Fruit fly (Drosophila melanogaster) whole organism, embryonic: ENCODE measurements around the gene NK7.1.

Experiments
- CG1233 ChIP-seq: fragments of 200-800 bp; sonication (Bioruptor generic); optimal IDR thresholded peaks from 4 replicates; lab custom pipeline; 2018; ENCODE audit warnings: missing biosample characterization, mild to moderate bottlenecking, missing genetic modification characterization
- E2f1 ChIP-seq: fragments of 200-800 bp; sonication (Bioruptor generic); IDR thresholded peaks from 2 replicates; pipeline ENCODE4 v1.3.6; 2022; ENCODE audit warnings: missing biosample characterization, missing genetic modification characterization
- Hr78 ChIP-seq, 2 experiments: fragments of 200-800 bp in 1 of 2; fragments of >200 bp in 1 of 2; sonication (Bioruptor generic) in 1 of 2; optimal IDR thresholded peaks; 2 replicates each; lab custom pipeline; 2017 to 2019; ENCODE audit warnings: missing biosample characterization in 2 of 2, missing genetic modification characterization in 2 of 2, mild to moderate bottlenecking in 1 of 2, moderate library complexity in 1 of 2
- Six4 ChIP-seq: fragments of 200-800 bp; sonication (Bioruptor generic); optimal IDR thresholded peaks from 2 replicates; lab custom pipeline; 2016; ENCODE audit warnings: missing biosample characterization, missing genetic modification characterization
- onecut ChIP-seq: fragments of 200-800 bp; sonication (Bioruptor generic); IDR thresholded peaks from 2 replicates; pipeline ENCODE4 v1.3.6; 2022; ENCODE audit warnings: missing biosample characterization, missing genetic modification characterization
- twi ChIP-seq: fragments of 200-800 bp; optimal IDR thresholded peaks from 2 replicates; lab custom pipeline; 2019; ENCODE audit warnings: missing biosample characterization, mild to moderate bottlenecking, missing genetic modification characterization, moderate library complexity

DNA sequence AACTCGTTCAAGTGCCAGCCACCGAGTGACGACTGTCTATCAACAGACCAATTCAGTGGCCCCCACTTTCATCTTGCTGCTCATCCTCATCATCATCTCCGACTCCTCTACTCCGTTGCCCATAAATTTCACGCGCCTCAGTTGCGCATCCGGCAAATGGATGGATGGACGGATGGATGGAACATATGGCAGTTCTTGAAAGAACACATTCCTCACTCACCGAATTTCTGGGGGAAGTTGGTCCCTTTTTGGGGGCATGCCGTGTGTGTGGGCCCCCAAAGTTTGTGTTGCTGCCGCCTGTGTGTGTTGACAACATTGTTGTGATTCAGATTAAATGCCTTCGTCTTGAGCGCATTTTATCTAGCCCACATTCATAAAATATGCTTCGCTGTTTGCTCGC, 42.9 kb upstream of the NK7.1 start:
- TF ChIP-seq Six4 (GFP tag; lab: Kevin White, UChicago) = no peak
- TF ChIP-seq CG1233 = no peak
- no peak for TF ChIP-seq Hr78 (GFP tag; optimal IDR thresholded peaks at IDR 0.05; lab: Kevin White, UChicago)
- no peak for TF ChIP-seq E2f1 (GFP tag; lab: Robert Waterston, UW)
- TF ChIP-seq twi (tag; lab: Kevin White, UChicago) = peak; percentile 90
- no peak for TF ChIP-seq onecut
